Worm (Caenorhabditis elegans) whole organism, late embryonic: ENCODE data around the gene col-41.

Experiments
- ama-1 ChIP-seq: fragments of 150-350 bp; optimal IDR thresholded peaks from 2 replicates; lab custom pipeline; 2014
- ceh-18 ChIP-seq: sonication (generic microtip); optimal IDR thresholded peaks from 2 replicates; lab custom pipeline; 2016; ENCODE audit warnings: missing genetic modification characterization, missing compliant biosample characterization
- ceh-24 ChIP-seq: sonication (generic microtip); optimal IDR thresholded peaks from 2 replicates; lab custom pipeline; 2016; ENCODE audit warnings: mild to moderate bottlenecking, missing genetic modification characterization, missing compliant biosample characterization
- dve-1 ChIP-seq: sonication (generic microtip); optimal IDR thresholded peaks from 2 replicates; lab custom pipeline; 2017; ENCODE audit warnings: antibody characterized with exemption, mild to moderate bottlenecking, missing genetic modification characterization, missing compliant biosample characterization
- elt-4 ChIP-seq: sonication (generic microtip); optimal IDR thresholded peaks from 2 replicates; lab custom pipeline; 2016; ENCODE audit warnings: missing genetic modification characterization, missing compliant biosample characterization
- madf-2 ChIP-seq: sonication (generic microtip); optimal IDR thresholded peaks from 2 replicates; lab custom pipeline; 2017; ENCODE audit warnings: missing genetic modification characterization, missing compliant biosample characterization
- nfya-1 ChIP-seq: sonication (generic microtip); optimal IDR thresholded peaks from 2 replicates; lab custom pipeline; 2017; ENCODE audit warnings: missing genetic modification characterization, mild to moderate bottlenecking, missing compliant biosample characterization, antibody characterized with exemption, moderate library complexity
- pha-4 ChIP-seq: fragments of 150-350 bp; optimal IDR thresholded peaks from 2 replicates; lab custom pipeline; 2018; ENCODE audit warnings: missing biosample characterization, missing genetic modification reagents, missing genetic modification characterization
- pqm-1 ChIP-seq: sonication (generic microtip); optimal IDR thresholded peaks from 2 replicates; lab custom pipeline; 2016; ENCODE audit warnings: missing genetic modification characterization, missing compliant biosample characterization
- unc-42 ChIP-seq: sonication (generic microtip); optimal IDR thresholded peaks from 2 replicates; lab custom pipeline; 2016; ENCODE audit warnings: missing genotype, missing genetic modification characterization, missing compliant biosample characterization

DNA sequence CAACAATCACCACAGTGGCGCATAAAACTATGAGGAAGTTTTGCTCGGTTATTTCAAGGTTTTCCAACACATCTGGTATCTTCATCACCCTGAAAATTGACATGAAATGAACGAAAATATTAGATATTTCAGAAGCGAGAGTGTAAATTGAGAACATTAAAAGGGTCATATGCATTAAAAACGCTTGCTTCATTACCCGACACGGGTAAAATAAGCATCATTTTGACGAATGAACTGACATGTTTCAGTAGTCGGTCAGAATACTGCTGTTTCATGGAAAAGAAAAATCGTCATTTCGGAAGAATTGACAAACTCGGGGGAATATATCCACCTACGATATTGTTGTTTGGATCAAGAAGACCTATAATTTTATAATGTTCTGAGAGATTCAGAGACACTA lies 22.8 kb upstream of the col-41 start, which contains the start of gene snt-7:
- TF ChIP-seq ama-1 (lab: Kevin White, UChicago) = no peak
- no peak for TF ChIP-seq pqm-1 (tag; lab: Kevin White, UChicago)
- TF ChIP-seq dve-1 (tag; lab: Kevin White, UChicago) = no peak
- TF ChIP-seq nfya-1 (tag; lab: Kevin White, UChicago) = no peak
- TF ChIP-seq madf-2 (tag; lab: Kevin White, UChicago) = no peak
- TF ChIP-seq unc-42 (tag; lab: Kevin White, UChicago) = no peak
- TF ChIP-seq elt-4 = no peak
- no peak for TF ChIP-seq ceh-18 (tag; lab: Kevin White, UChicago)
- TF ChIP-seq pha-4 (tag; lab: Kevin White, UChicago) = no peak
- no peak for TF ChIP-seq ceh-24 (tag; lab: Kevin White, UChicago)
